Fruit fly (Drosophila melanogaster): ENCODE data around the gene CG32085.

The CG32085 gene

DNA sequence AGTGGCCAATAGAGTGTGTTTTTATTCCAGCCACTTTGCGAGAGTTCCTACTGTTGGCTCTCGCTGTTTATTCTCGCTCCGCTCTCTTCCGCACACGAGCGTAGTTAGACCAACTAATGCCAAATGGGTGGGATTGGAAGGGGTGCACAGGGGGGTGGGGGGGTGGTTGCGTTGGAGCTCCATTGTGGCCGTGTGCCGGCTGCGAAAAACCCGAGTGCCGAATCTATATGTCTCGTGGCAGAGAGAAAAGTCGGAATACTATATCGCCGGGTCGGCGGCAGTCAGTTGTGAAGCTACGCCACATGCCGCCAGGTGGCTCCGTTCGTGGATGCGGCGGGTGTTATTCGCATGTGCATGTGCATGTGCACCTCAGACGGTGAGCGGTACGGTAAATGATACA lies 79.0 kb downstream of the CG32085 start:
- TF ChIP-seq psq (optimal IDR thresholded peaks at IDR 0.05) (no peak), usp (GFP tag; optimal IDR thresholded peaks at IDR 0.05) (no peak), CG8478 (optimal IDR thresholded peaks at IDR 0.05) (no peak), EcR (GFP tag; optimal IDR thresholded peaks at IDR 0.05) (no peak), Dll (optimal IDR thresholded peaks at IDR 0.05) (no peak), pan (optimal IDR thresholded peaks at IDR 0.05) (no peak)
